Worm (Caenorhabditis elegans): ENCODE results near the gene srd-25.

The srd-25 gene

DNA sequence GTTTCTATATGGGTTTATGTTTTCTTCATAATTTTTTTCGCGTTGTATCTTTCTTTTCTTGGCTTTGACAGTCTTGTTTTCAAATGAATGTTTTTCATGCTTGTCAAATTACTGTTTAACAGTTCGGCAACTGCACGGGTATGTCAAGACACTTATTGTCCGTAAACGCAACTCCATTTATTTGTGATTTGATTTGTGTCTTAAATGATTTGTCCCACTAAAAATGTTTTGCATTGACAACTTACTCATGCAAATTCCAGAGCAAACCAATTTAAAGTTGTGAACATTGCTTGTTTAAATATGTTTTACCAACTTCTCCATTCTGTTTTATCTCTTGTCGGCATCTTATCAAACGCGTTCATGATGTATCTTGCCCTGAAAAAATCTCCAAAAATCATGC lies at the start of gene srd-25:
srd-25 (plus strand) TSS at position 301 of the 400 bp plus-strand sequence.
- TF ChIP-seq hmbx-1 (tag; optimal IDR thresholded peaks at IDR 0.05) (no peak), ceh-36 (tag; optimal IDR thresholded peaks at IDR 0.05) (no peak), F13C5.2 (tag; optimal IDR thresholded peaks at IDR 0.05) (no peak), tbx-11 (GFP tag; IDR thresholded peaks at IDR 0.05) (no peak), hnd-1 (tag; optimal IDR thresholded peaks at IDR 0.05) (no peak), ama-1 (optimal IDR thresholded peaks at IDR 0.05) (no peak)

DNA sequence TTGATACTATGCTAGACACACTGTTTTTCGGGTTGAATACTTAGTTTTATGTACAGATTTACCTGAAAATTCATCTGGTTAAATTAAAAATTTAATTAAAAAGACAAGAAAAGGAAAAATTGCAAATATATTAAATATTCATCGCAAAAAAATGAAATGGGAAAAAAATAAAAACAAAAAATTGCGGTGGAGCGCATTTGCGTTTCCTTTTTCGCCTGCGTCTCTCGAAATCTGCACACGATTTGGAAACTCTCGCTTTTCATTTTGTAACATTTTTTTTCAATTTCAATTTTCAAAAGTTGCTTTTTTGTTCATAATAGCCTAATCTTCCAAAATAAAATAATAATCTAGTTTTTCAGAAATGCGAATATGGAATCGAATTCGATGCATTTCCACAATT lies 44.2 kb upstream of the srd-25 start, which contains the start of the genes F19F10.11 and C50E3.5:
F19F10.11 (minus strand) TSS at position 68 of the 400 bp plus-strand sequence.
C50E3.5 (plus strand) TSS at position 360 of the 400 bp plus-strand sequence.
- TF ChIP-seq ama-1 (optimal IDR thresholded peaks at IDR 0.05) (no peak), sea-1 (GFP tag; conservative IDR thresholded peaks at IDR 0.05) (no peak), F13C5.2 (tag; optimal IDR thresholded peaks at IDR 0.05) (peak; percentile 34), flt-1 (GFP tag; IDR thresholded peaks at IDR 0.05) (no peak)

DNA sequence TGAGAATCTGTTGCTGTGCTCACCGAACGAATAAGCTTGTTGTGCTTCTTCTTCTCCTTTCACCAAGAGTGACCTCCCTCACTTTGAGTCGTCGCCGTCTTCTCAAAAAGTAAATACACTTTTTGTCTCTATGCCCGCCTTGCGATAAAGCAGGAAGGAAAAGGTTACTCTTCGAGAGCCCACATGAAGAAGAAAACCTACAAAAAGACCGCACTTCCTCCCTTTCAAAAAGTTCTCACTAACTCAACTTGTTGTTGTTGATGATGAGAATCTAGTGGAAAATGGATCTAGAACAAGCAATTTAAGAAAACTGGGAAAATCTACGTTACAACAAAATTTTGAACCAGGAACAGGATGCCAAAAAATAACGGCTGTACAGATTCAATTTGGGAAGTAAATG lies 41.4 kb upstream of the srd-25 start, which contains the start of gene C50E3.6:
C50E3.6 (minus strand) TSS at position 101 of the 400 bp plus-strand sequence.
- TF ChIP-seq scrt-1 (GFP tag; IDR thresholded peaks at IDR 0.05), result no peak

DNA sequence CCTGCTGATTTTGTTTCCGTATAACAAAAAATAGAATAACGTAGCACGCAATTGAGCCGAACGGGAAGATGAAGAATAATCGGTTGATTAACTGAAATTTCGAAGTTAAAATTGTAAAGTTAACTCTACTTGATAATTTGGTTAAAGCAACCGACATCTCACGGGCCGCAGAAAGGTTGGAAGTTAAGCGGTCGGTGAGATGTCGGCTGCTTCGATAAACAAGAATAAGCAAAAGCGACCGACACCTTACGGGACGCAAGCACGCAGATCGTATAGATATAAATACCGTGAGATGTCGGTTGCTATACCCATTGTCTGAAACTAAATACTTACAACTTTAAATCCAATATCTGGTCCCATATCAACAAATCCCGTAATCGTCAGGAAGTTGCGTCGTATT lies 36.7 kb upstream of the srd-25 start:
- TF ChIP-seq ets-7 (tag; optimal IDR thresholded peaks at IDR 0.05), result no peak
- no peak for TF ChIP-seq hmg-4 (GFP tag; optimal IDR thresholded peaks at IDR 0.05)
- TF ChIP-seq sea-1 (GFP tag; conservative IDR thresholded peaks at IDR 0.05), result no peak

DNA sequence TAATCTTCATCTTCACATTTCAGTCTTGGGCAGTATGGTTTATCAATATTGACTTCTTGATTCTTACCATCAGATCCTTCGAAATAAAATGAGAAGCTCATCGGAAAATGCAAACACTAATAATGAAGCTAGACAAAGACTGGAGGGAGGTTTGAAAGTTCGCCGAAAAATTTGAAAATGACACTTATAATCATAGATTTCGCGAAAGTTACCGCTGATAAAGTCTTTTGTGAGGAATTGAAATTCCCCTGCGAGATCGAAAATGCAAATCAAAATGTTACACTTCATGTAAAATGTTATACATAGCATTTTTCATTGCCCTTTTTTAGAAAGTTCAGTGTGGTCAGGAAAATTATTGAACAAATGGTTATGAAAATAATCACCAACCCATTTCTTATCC lies 33.6 kb upstream of the srd-25 start, which contains the start of gene C50E3.7:
C50E3.7 (minus strand) TSS at position 101 of the 400 bp plus-strand sequence.
- no peak for TF ChIP-seq hmbx-1 (tag; optimal IDR thresholded peaks at IDR 0.05)
- no peak for TF ChIP-seq ceh-13 (GFP tag; optimal IDR thresholded peaks at IDR 0.05)
- no peak for TF ChIP-seq tra-4 (tag; optimal IDR thresholded peaks at IDR 0.05)
- TF ChIP-seq aly-1 (tag; optimal IDR thresholded peaks at IDR 0.05), result no peak
- no peak for TF ChIP-seq B0310.2 (tag; optimal IDR thresholded peaks at IDR 0.05)
- no peak for TF ChIP-seq ama-1 (optimal IDR thresholded peaks at IDR 0.05)
- TF ChIP-seq flt-1 (GFP tag; IDR thresholded peaks at IDR 0.05), result no peak
- no peak for TF ChIP-seq sea-1 (GFP tag; conservative IDR thresholded peaks at IDR 0.05)
- no peak for TF ChIP-seq ets-7 (tag; optimal IDR thresholded peaks at IDR 0.05)
- TF ChIP-seq F13C5.2 (tag; optimal IDR thresholded peaks at IDR 0.05), result no peak
- no peak for TF ChIP-seq tbx-11 (GFP tag; IDR thresholded peaks at IDR 0.05)

DNA sequence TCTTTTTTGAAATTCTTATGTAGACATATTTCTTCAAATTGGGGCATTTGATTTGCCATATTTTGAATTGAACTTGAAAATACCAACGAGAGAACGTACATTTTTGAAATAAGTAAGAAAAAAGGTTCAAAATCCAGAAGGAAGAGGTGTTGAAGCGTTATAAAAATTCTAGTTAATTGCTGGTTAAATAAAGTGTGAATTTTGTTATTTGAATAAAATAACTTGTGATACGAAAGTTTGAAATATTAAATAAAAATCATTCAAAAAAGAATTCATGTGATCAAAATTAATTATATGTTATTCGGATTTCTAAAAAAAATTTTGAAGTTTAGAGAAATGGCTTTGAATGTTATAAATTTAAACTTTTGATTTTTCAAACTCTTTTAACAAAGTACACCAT lies 31.7 kb upstream of the srd-25 start, which contains the start of gene C50E3.9:
C50E3.9 (minus strand) TSS at position 101 of the 400 bp plus-strand sequence.
- no peak for TF ChIP-seq tbx-11 (GFP tag; IDR thresholded peaks at IDR 0.05)
- no peak for TF ChIP-seq pes-1 (GFP tag; IDR thresholded peaks at IDR 0.05)
- TF ChIP-seq hnd-1 (tag; optimal IDR thresholded peaks at IDR 0.05), result no peak
- TF ChIP-seq tra-4 (tag; optimal IDR thresholded peaks at IDR 0.05), result no peak
- TF ChIP-seq tbx-37 (GFP tag; conservative IDR thresholded peaks at IDR 0.05), result no peak
- no peak for TF ChIP-seq F13C5.2 (tag; optimal IDR thresholded peaks at IDR 0.05)
- no peak for TF ChIP-seq ets-7 (tag; optimal IDR thresholded peaks at IDR 0.05)

DNA sequence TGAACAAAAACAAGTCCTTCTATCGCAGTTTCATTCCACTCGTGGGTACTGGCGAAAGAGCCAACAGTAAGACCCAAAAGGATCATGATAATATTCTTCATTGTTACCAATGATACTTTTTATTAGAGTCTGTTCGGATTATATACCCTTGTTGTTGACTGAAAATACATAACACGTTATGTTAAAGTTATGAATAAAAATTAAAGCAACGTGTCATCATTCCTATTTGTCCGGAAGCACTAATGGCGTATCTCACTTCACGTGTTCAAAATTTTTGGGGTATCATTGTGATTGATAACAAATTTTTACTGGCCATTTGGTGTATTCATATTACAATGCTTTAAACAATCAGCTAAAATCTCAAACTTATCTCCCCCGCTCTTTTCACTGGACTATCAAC lies 30.4 kb upstream of the srd-25 start, which contains the start of gene scl-26:
scl-26 (minus strand) TSS at position 101 of the 400 bp plus-strand sequence.
- no peak for TF ChIP-seq pes-1 (GFP tag; IDR thresholded peaks at IDR 0.05)
- no peak for TF ChIP-seq ama-1 (optimal IDR thresholded peaks at IDR 0.05)
- TF ChIP-seq flt-1 (GFP tag; IDR thresholded peaks at IDR 0.05), result no peak
- TF ChIP-seq F13C5.2 (tag; optimal IDR thresholded peaks at IDR 0.05), result no peak
- no peak for TF ChIP-seq ceh-36 (tag; optimal IDR thresholded peaks at IDR 0.05)
- TF ChIP-seq sea-1 (GFP tag; conservative IDR thresholded peaks at IDR 0.05), result no peak
- TF ChIP-seq hmg-4 (GFP tag; optimal IDR thresholded peaks at IDR 0.05), result no peak
- no peak for TF ChIP-seq hmbx-1 (tag; optimal IDR thresholded peaks at IDR 0.05)
- TF ChIP-seq aly-1 (tag; optimal IDR thresholded peaks at IDR 0.05), result no peak
- no peak for TF ChIP-seq scrt-1 (GFP tag; IDR thresholded peaks at IDR 0.05)
- TF ChIP-seq tra-4 (tag; optimal IDR thresholded peaks at IDR 0.05), result no peak
- TF ChIP-seq tbx-37 (GFP tag; conservative IDR thresholded peaks at IDR 0.05), result no peak
- TF ChIP-seq tbx-11 (GFP tag; IDR thresholded peaks at IDR 0.05), result no peak
- TF ChIP-seq ceh-13 (GFP tag; optimal IDR thresholded peaks at IDR 0.05), result no peak
- no peak for TF ChIP-seq B0310.2 (tag; optimal IDR thresholded peaks at IDR 0.05)

DNA sequence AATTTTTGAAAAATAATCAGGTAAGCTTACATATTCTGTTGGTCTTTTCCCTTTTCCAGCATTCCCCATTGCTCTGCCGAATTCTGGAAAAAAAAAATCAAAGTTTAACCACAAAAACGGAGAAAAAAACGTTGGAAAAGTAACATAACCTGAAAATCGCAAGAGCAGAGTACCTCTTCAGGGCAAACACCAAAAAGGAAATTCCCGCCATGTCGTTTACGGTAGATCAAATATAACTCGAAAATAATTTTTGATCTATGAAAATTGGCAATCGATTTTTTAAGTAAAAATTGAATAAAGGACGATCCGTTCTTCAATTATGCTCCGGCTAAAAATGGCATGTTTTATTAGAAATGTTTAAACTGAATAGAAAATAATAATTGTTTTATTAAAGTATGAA lies 28.4 kb upstream of the srd-25 start, which contains the start of gene C50E3.11:
C50E3.11 (minus strand) TSS at position 83 of the 400 bp plus-strand sequence.
- TF ChIP-seq tra-4 (tag; optimal IDR thresholded peaks at IDR 0.05), result no peak
- no peak for TF ChIP-seq scrt-1 (GFP tag; IDR thresholded peaks at IDR 0.05)
- TF ChIP-seq ceh-13 (GFP tag; optimal IDR thresholded peaks at IDR 0.05), result no peak
- TF ChIP-seq ceh-36 (tag; optimal IDR thresholded peaks at IDR 0.05), result no peak
- no peak for TF ChIP-seq pes-1 (GFP tag; IDR thresholded peaks at IDR 0.05)
- no peak for TF ChIP-seq sea-1 (GFP tag; conservative IDR thresholded peaks at IDR 0.05)
- TF ChIP-seq F13C5.2 (tag; optimal IDR thresholded peaks at IDR 0.05), result no peak
- TF ChIP-seq flt-1 (GFP tag; IDR thresholded peaks at IDR 0.05), result no peak
- no peak for TF ChIP-seq B0310.2 (tag; optimal IDR thresholded peaks at IDR 0.05)
- no peak for TF ChIP-seq hmbx-1 (tag; optimal IDR thresholded peaks at IDR 0.05)
- no peak for TF ChIP-seq hnd-1 (tag; optimal IDR thresholded peaks at IDR 0.05)
- no peak for TF ChIP-seq aly-1 (tag; optimal IDR thresholded peaks at IDR 0.05)
- no peak for TF ChIP-seq ets-7 (tag; optimal IDR thresholded peaks at IDR 0.05)

DNA sequence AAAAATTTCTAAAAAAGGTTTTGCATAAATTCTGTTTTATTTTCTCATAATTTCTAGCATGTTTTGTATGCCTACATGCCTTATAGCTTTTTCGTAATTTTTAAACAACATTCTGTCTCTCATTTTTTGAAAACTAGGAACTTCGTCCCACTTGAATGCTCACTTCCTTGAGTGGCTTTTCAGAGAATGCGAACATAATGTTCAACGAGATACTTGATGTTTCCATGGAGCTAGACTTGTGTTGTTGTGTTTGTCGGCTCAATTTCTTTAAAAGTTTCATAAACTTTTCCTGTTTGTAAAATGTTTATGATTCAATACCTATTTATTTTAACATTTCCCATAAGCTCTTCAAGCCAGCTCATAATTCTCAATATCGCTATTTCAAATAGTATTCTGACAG lies 27.0 kb upstream of the srd-25 start, which contains the start of gene clec-213:
clec-213 (plus strand) TSS at position 301 of the 400 bp plus-strand sequence.
- TF ChIP-seq tbx-11 (GFP tag; IDR thresholded peaks at IDR 0.05) (no peak), pes-1 (GFP tag; IDR thresholded peaks at IDR 0.05) (no peak), tra-4 (tag; optimal IDR thresholded peaks at IDR 0.05) (no peak), hnd-1 (tag; optimal IDR thresholded peaks at IDR 0.05) (no peak), F13C5.2 (tag; optimal IDR thresholded peaks at IDR 0.05) (no peak), ama-1 (optimal IDR thresholded peaks at IDR 0.05) (no peak), aly-1 (tag; optimal IDR thresholded peaks at IDR 0.05) (no peak)
